Worm (Caenorhabditis elegans): ENCODE measurements around the gene gei-13.

Gene gei-13

DNA sequence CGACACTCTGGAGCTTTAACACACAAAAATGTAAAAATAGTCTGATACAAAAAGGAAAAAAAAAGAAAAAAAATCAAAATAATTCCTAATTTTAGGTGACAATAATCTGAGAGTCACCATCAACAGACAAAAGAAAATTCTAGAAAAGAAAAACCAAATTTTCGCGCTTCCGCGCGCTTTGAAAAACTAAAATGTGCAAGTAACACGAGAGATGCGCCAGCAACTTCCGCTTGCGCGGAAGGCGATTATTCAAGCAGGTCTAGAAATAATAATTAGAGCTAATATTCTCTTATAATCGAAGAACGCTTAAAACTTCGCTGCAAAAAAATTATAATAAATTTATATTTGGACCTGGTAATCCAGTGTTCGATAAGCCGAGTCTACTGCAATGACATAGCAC lies 20.0 kb downstream of the gei-13 start:
- TF ChIP-seq efl-1 (optimal IDR thresholded peaks at IDR 0.05) = no peak
- TF ChIP-seq efl-1 (GFP tag; optimal IDR thresholded peaks at IDR 0.05 in 1 of 2) = peak in 1 of 2 experiments; percentile 17
- no peak for TF ChIP-seq aly-2 (tag; optimal IDR thresholded peaks at IDR 0.05)
- no peak for TF ChIP-seq dsc-1 (tag; optimal IDR thresholded peaks at IDR 0.05)
- TF ChIP-seq mep-1 (tag; optimal IDR thresholded peaks at IDR 0.05) = no peak

DNA sequence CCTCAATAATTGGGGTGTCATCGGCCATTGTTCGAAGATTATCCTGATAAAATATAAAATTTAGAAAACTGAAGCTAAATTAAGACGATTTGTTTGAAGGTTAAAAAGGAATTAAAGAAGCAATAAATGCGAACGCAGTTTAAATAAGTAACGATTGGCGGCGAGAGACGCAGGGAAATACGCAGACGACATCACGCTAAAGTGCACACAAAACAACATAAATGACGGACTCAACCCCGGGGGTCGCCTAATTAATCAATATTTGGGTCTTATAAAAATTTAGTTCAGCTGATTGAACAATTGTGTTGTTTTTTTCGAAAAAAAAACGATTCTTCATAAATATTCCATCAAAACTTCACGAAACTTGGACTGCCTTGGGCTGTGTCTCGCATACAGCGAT lies 20.5 kb downstream of the gei-13 start, which contains the start of gene hcp-3:
Gene hcp-3 (minus strand): TSS at position 45 of the 400 bp plus-strand sequence.
- TF ChIP-seq swsn-7 (tag; optimal IDR thresholded peaks at IDR 0.05) (peak; percentile 54), aly-2 (tag; optimal IDR thresholded peaks at IDR 0.05) (no peak), efl-1 (optimal IDR thresholded peaks at IDR 0.05) (peak; percentile 68 to 86), efl-1 (GFP tag; optimal IDR thresholded peaks at IDR 0.05 in 1 of 2) (peak; percentile 88 to 98), C04F5.9 (tag; optimal IDR thresholded peaks at IDR 0.05) (no peak), blmp-1 (tag; optimal IDR thresholded peaks at IDR 0.05) (peak; percentile 50), sox-4 (tag; optimal IDR thresholded peaks at IDR 0.05) (no peak), Y116A8C.19 (tag; optimal IDR thresholded peaks at IDR 0.05; ENCODE audit: borderline replicate concordance) (no peak), C34B4.2 (tag; optimal IDR thresholded peaks at IDR 0.05) (no peak), ceh-88 (GFP tag; IDR thresholded peaks at IDR 0.05) (no peak), skn-1 (tag; optimal IDR thresholded peaks at IDR 0.05) (peak; percentile 25), elt-2 (tag; optimal IDR thresholded peaks at IDR 0.05) (no peak), mdl-1 (tag; optimal IDR thresholded peaks at IDR 0.05) (peak in 1 of 2 experiments; percentile 56), unc-130 (tag; optimal IDR thresholded peaks at IDR 0.05) (peak; percentile 68), nhr-28 (tag; optimal IDR thresholded peaks at IDR 0.05) (no peak), irx-1 (tag; optimal IDR thresholded peaks at IDR 0.05) (peak; percentile 15), pag-3 (tag; optimal IDR thresholded peaks at IDR 0.05; ENCODE audit: borderline replicate concordance, insufficient read depth) (no peak), hpl-2 (GFP tag; optimal IDR thresholded peaks at IDR 0.05) (no peak), isw-1 (GFP tag; IDR thresholded peaks at IDR 0.05) (no peak), efl-3 (GFP tag; optimal IDR thresholded peaks at IDR 0.05) (no peak), jun-1 (tag; optimal IDR thresholded peaks at IDR 0.05) (no peak), ceh-8 (GFP tag; optimal IDR thresholded peaks at IDR 0.05) (no peak), ztf-11 (tag; optimal IDR thresholded peaks at IDR 0.05) (no peak), dpl-1 (GFP tag; optimal IDR thresholded peaks at IDR 0.05) (peak; percentile 82 to 89 (median 83)), ces-1 (GFP tag; optimal IDR thresholded peaks at IDR 0.05) (no peak), mep-1 (tag; optimal IDR thresholded peaks at IDR 0.05) (peak; percentile 43), lin-15B (tag; optimal IDR thresholded peaks at IDR 0.05) (peak; percentile 8), lin-35 (GFP tag; optimal IDR thresholded peaks at IDR 0.05) (peak; percentile 83 to 91), lin-14 (GFP tag; optimal IDR thresholded peaks at IDR 0.05) (peak; percentile 53), hlh-4 (tag; optimal IDR thresholded peaks at IDR 0.05) (no peak), sup-37 (GFP tag; optimal IDR thresholded peaks at IDR 0.05) (no peak), F16B12.6 (tag; optimal IDR thresholded peaks at IDR 0.05) (peak; percentile 91), ceh-90 (tag; optimal IDR thresholded peaks at IDR 0.05) (no peak), mef-2 (tag; optimal IDR thresholded peaks at IDR 0.05) (no peak), fos-1 (tag; optimal IDR thresholded peaks at IDR 0.05) (no peak), rnt-1 (tag; optimal IDR thresholded peaks at IDR 0.05) (peak; percentile 43), ceh-82 (tag; optimal IDR thresholded peaks at IDR 0.05) (peak in 1 of 3 experiments; percentile 62), tbx-2 (tag; optimal IDR thresholded peaks at IDR 0.05) (peak; percentile 51), unc-86 (tag; optimal IDR thresholded peaks at IDR 0.05) (peak; percentile 38), zip-4 (GFP tag; optimal IDR thresholded peaks at IDR 0.05) (no peak), nhr-76 (tag; optimal IDR thresholded peaks at IDR 0.05) (no peak), nhr-77 (tag; optimal IDR thresholded peaks at IDR 0.05) (no peak), unc-98 (GFP tag; IDR thresholded peaks at IDR 0.05) (no peak), fkh-8 (tag; optimal IDR thresholded peaks at IDR 0.05) (no peak), egl-13 (tag; optimal IDR thresholded peaks at IDR 0.05) (no peak), nhr-12 (tag; optimal IDR thresholded peaks at IDR 0.05) (no peak), elt-3 (tag; optimal IDR thresholded peaks at IDR 0.05) (no peak), nhr-47 (tag; optimal IDR thresholded peaks at IDR 0.05) (peak; percentile 56), lin-39 (tag; optimal IDR thresholded peaks at IDR 0.05) (no peak), fkh-10 (GFP tag; optimal IDR thresholded peaks at IDR 0.05) (no peak)
